Worm (Caenorhabditis elegans) whole organism, young adult: Measurements from ENCODE around the gene R09D1.12.

Experiments
- K12H6.12 ChIP-seq: fragments of 200-800 bp; sonication (Bioruptor generic); optimal IDR thresholded peaks from 2 replicates; lab custom pipeline; 2018; ENCODE audit warnings: mild to moderate bottlenecking, missing genetic modification characterization, missing compliant biosample characterization
- ceh-79 ChIP-seq: sonication (generic microtip); optimal IDR thresholded peaks from 2 replicates; lab custom pipeline; 2017; ENCODE audit warnings: mild to moderate bottlenecking, missing genetic modification characterization, missing compliant biosample characterization
- efl-1 ChIP-seq: fragments of 150-350 bp; optimal IDR thresholded peaks from 2 replicates; lab custom pipeline; 2014; ENCODE audit warnings: missing biosample characterization, missing genetic modification reagents, missing genetic modification characterization
- ets-4 ChIP-seq: fragments of 200-800 bp; sonication (Bioruptor generic); optimal IDR thresholded peaks from 2 replicates; lab custom pipeline; 2018; ENCODE audit warnings: mild to moderate bottlenecking, missing genetic modification characterization, missing compliant biosample characterization
- gei-17 ChIP-seq: fragments of 200-800 bp; sonication (Bioruptor generic); optimal IDR thresholded peaks from 2 replicates; lab custom pipeline; 2018; ENCODE audit warnings: mild to moderate bottlenecking, missing genetic modification characterization, missing compliant biosample characterization
- nfya-1 ChIP-seq: sonication (generic microtip); optimal IDR thresholded peaks from 2 replicates; lab custom pipeline; 2017; ENCODE audit warnings: antibody characterized with exemption, missing compliant biosample characterization, missing genetic modification characterization, borderline replicate concordance; ENCODE audit not compliant: insufficient read depth
- sdz-38 ChIP-seq: sonication (generic microtip); optimal IDR thresholded peaks from 2 replicates; lab custom pipeline; 2016; ENCODE audit warnings: missing genotype, missing genetic modification characterization, missing compliant biosample characterization

ce11 chrII:9493242-9494058, 41.4 kb upstream of the R09D1.12 start:
- TF ChIP-seq efl-1 (GFP tag; lab: Kevin White, UChicago) (no peak), sdz-38 (tag; lab: Kevin White, UChicago) (no peak), K12H6.12 (tag; lab: Kevin White, UChicago) (no peak), ets-4 (GFP tag; lab: Kevin White, UChicago) (no peak), ceh-79 (no peak), nfya-1 (no peak), gei-17 (GFP tag; lab: Kevin White, UChicago) (no peak)
